Worm (Caenorhabditis elegans) whole organism, L1 larva: ENCODE data around the gene H01G02.4.

Source experiments
- ces-1 ChIP-seq: fragments of 150-350 bp; optimal IDR thresholded peaks from 2 replicates; lab custom pipeline; 2014; ENCODE audit warnings: missing biosample characterization, missing genetic modification reagents, missing genetic modification characterization
- dpl-1 ChIP-seq, 3 experiments: fragments of 150-350 bp in 2 of 3; sonication (generic microtip) in 1 of 3; optimal IDR thresholded peaks; 2 replicates each; lab custom pipeline; 2014 to 2017; ENCODE audit warnings: missing biosample characterization in 3 of 3, missing genetic modification characterization in 3 of 3, missing genetic modification reagents in 3 of 3
- elt-3 ChIP-seq, 6 experiments: fragments of 150-350 bp in 1 of 6; sonication (generic microtip); optimal IDR thresholded peaks; 2 replicates each; lab custom pipeline; 2017 to 2018; ENCODE audit warnings: missing biosample characterization in 6 of 6, missing genetic modification characterization in 6 of 6, inconsistent platforms in 1 of 6
- fkh-10 ChIP-seq: sonication (generic microtip); optimal IDR thresholded peaks from 2 replicates; lab custom pipeline; 2017; ENCODE audit warnings: missing biosample characterization, missing genetic modification reagents, missing genetic modification characterization
- fos-1 ChIP-seq: fragments of 150-350 bp; optimal IDR thresholded peaks from 2 replicates; lab custom pipeline; 2014; ENCODE audit warnings: missing biosample characterization, missing genetic modification characterization
- jun-1 ChIP-seq: fragments of 150-350 bp; optimal IDR thresholded peaks from 2 replicates; lab custom pipeline; 2014; ENCODE audit warnings: missing biosample characterization, missing genetic modification reagents, missing genetic modification characterization
- lsy-2 ChIP-seq, 2 experiments: fragments of 150-350 bp; optimal IDR thresholded peaks; 2 replicates each; lab custom pipeline; 2014; ENCODE audit warnings: missing biosample characterization in 2 of 2, missing genetic modification characterization in 2 of 2
- nhr-20 ChIP-seq: sonication (generic microtip); optimal IDR thresholded peaks from 2 replicates; lab custom pipeline; 2016; ENCODE audit warnings: mild to moderate bottlenecking, missing genetic modification characterization, missing compliant biosample characterization
- nhr-77 ChIP-seq: fragments of 150-350 bp; optimal IDR thresholded peaks from 2 replicates; lab custom pipeline; 2014; ENCODE audit warnings: missing biosample characterization, missing genetic modification characterization
- nhr-84 ChIP-seq: sonication (generic microtip); optimal IDR thresholded peaks from 2 replicates; lab custom pipeline; 2017; ENCODE audit warnings: missing biosample characterization, missing genetic modification characterization

DNA sequence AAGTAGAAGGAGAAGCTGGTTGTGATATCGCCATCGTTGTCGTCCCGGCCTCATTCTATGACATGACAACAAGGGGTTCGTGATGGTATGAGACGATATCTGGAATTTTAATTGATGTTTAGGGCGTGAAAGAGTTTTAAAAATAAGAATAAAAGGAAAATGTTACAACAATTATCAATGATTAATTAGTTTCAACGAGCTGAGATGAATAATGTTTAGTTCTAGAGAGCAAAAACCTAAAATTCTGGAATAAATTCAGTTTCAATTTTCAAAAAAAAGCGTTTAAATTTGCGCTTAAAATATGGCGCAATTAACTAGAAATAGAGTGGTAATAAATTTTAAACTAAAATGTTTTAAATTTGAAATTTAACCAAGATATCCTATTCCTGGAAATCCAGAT lies 10.4 kb downstream of the H01G02.4 start, which contains the start of gene H01G02.3:
- TF ChIP-seq fos-1 (tag; lab: Kevin White, UChicago) = no peak
- no peak for TF ChIP-seq elt-3 (tag; optimal IDR thresholded peaks at IDR 0.05; lab: Kevin White, UChicago)
- no peak for TF ChIP-seq dpl-1 (GFP tag; optimal IDR thresholded peaks at IDR 0.05; lab: Kevin White, UChicago)
- TF ChIP-seq ces-1 (GFP tag; lab: Kevin White, UChicago) = no peak
- no peak for TF ChIP-seq nhr-77 (tag; lab: Kevin White, UChicago)
- no peak for TF ChIP-seq nhr-84
- no peak for TF ChIP-seq fkh-10 (GFP tag; lab: Kevin White, UChicago)
- no peak for TF ChIP-seq jun-1 (tag; lab: Kevin White, UChicago)
- TF ChIP-seq nhr-20 (tag; lab: Kevin White, UChicago) = no peak
- no peak for TF ChIP-seq lsy-2 (tag; optimal IDR thresholded peaks at IDR 0.05; lab: Kevin White, UChicago)
